Worm (Caenorhabditis elegans) whole organism, L4 larva: ENCODE results near the gene emre-1.

ENCODE experiments used
- F49E8.2 ChIP-seq: sonication (generic microtip); optimal IDR thresholded peaks from 2 replicates; lab custom pipeline; 2016; ENCODE audit warnings: missing compliant biosample characterization, mild to moderate bottlenecking, missing genetic modification characterization, borderline replicate concordance
- T20F7.1 ChIP-seq: fragments of 200-800 bp; sonication (Bioruptor generic); optimal IDR thresholded peaks from 2 replicates; lab custom pipeline; 2018; ENCODE audit warnings: mild to moderate bottlenecking, missing genetic modification characterization, missing compliant biosample characterization
- T26A8.4 ChIP-seq: fragments of 200-800 bp; sonication (Bioruptor generic); IDR thresholded peaks from 2 replicates; pipeline ENCODE4 v1.3.6; 2022; ENCODE audit warnings: missing genetic modification characterization, missing compliant biosample characterization
- aha-1 ChIP-seq: fragments of 150-350 bp; peaks from one replicate; lab custom pipeline; 2014; ENCODE audit warnings: missing biosample characterization, missing genetic modification characterization
- ceh-20 ChIP-seq: fragments of 200-800 bp; sonication (Bioruptor generic); IDR thresholded peaks from 2 replicates; pipeline ENCODE4 v1.3.6; 2022; ENCODE audit warnings: missing genetic modification reagents, missing genetic modification characterization, missing compliant biosample characterization
- ceh-32 ChIP-seq: sonication (generic microtip); optimal IDR thresholded peaks from 2 replicates; lab custom pipeline; 2016; ENCODE audit warnings: mild to moderate bottlenecking, missing genetic modification characterization, missing compliant biosample characterization; ENCODE audit not compliant: poor library complexity
- daf-19 ChIP-seq: fragments of 200-800 bp; sonication (Bioruptor generic); conservative IDR thresholded peaks from 2 replicates; pipeline ENCODE4 v1.3.6; 2022; ENCODE audit warnings: missing genetic modification characterization, missing compliant biosample characterization
- dmd-9 ChIP-seq: fragments of 200-800 bp; sonication (Bioruptor generic); IDR thresholded peaks from 2 replicates; pipeline ENCODE4 v1.3.6; 2022; ENCODE audit warnings: missing genetic modification reagents, missing genetic modification characterization, missing compliant biosample characterization
- fkh-10 ChIP-seq: fragments of 150-350 bp; optimal IDR thresholded peaks from 2 replicates; lab custom pipeline; 2014; ENCODE audit warnings: missing biosample characterization, missing genetic modification reagents, missing genetic modification characterization
- gei-8 ChIP-seq: fragments of 200-800 bp; sonication (Bioruptor generic); optimal IDR thresholded peaks from 2 replicates; lab custom pipeline; 2018; ENCODE audit warnings: mild to moderate bottlenecking, missing genetic modification characterization, missing compliant biosample characterization
- hmg-1.1 ChIP-seq: fragments of 200-800 bp; sonication (Bioruptor generic); IDR thresholded peaks from 2 replicates; pipeline ENCODE4 v1.3.6; 2022; ENCODE audit warnings: missing genetic modification reagents, missing genetic modification characterization, missing compliant biosample characterization
- lin-1 ChIP-seq: fragments of 200-800 bp; sonication (Bioruptor generic); IDR thresholded peaks from 2 replicates; pipeline ENCODE4 v1.3.6; 2022; ENCODE audit warnings: missing genetic modification reagents, missing genetic modification characterization, missing compliant biosample characterization
- lin-13 ChIP-seq: fragments of 150-350 bp; optimal IDR thresholded peaks from 2 replicates; lab custom pipeline; 2014; ENCODE audit warnings: missing biosample characterization, missing genetic modification reagents, missing genetic modification characterization
- lin-39 ChIP-seq: fragments of 150-350 bp; optimal IDR thresholded peaks from 2 replicates; lab custom pipeline; 2014; ENCODE audit warnings: missing biosample characterization, missing genetic modification reagents, missing genetic modification characterization
- lsy-2 ChIP-seq, 2 experiments: fragments of 150-350 bp in 1 of 2; sonication (generic microtip) in 1 of 2; optimal IDR thresholded peaks; 2 replicates each; lab custom pipeline; 2014 to 2017; ENCODE audit warnings: missing biosample characterization in 2 of 2, missing genetic modification characterization in 2 of 2
- madf-5 ChIP-seq, 2 experiments: fragments of 200-800 bp; sonication (Bioruptor generic); IDR thresholded peaks; 2 replicates each; pipeline ENCODE4 v1.3.6; 2022; ENCODE audit warnings: missing compliant biosample characterization in 2 of 2, missing genetic modification characterization in 2 of 2
- mdt-29 ChIP-seq: fragments of 200-800 bp; sonication (Bioruptor generic); IDR thresholded peaks from 2 replicates; pipeline ENCODE4 v1.3.6; 2022; ENCODE audit warnings: missing genetic modification reagents, missing genetic modification characterization, missing compliant biosample characterization
- mep-1 ChIP-seq: fragments of 150-350 bp; sonication (generic microtip); optimal IDR thresholded peaks from 3 replicates; lab custom pipeline; 2014; ENCODE audit warnings: missing biosample characterization, missing genetic modification characterization
- snpc-1.2 ChIP-seq: fragments of 200-800 bp; sonication (Bioruptor generic); IDR thresholded peaks from 2 replicates; pipeline ENCODE4 v1.3.6; 2022; ENCODE audit warnings: missing genetic modification reagents, missing genetic modification characterization, missing compliant biosample characterization
- unc-130 ChIP-seq: sonication (generic microtip); optimal IDR thresholded peaks from 2 replicates; lab custom pipeline; 2016; ENCODE audit warnings: missing genetic modification reagents, missing genetic modification characterization, missing compliant biosample characterization
- unc-62 ChIP-seq, 3 experiments: fragments of 150-350 bp in 1 of 3; sonication (generic microtip); optimal IDR thresholded peaks in 2 of 3; peaks in 1 of 3; 1 replicate in 1 of 3; 2 replicates in 2 of 3; lab custom pipeline; 2014 to 2017; ENCODE audit warnings: missing biosample characterization in 3 of 3, missing genetic modification characterization in 3 of 3, missing genetic modification reagents in 3 of 3, missing genotype in 1 of 3

Gene emre-1

DNA sequence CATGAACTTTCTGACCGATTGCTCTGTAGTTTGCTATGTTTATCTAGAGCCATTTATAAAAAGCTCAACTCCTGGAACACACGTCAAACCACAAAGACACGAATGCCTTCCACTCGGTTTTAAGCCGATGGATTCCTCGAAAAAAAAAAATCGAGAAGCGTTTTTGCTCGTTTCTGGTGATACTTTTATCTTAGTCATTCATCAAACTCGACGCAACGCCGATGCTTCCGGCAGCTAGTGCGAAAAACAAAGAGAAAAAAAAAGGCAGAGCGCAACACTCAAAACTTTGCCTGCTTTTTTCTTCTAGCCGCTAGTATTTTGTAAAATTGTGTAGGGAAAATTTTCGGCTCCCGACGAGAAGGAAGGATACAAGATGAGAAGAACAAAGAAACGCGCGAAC, 48.1 kb downstream of the emre-1 start:
- TF ChIP-seq lsy-2 (tag; optimal IDR thresholded peaks at IDR 0.05; lab: Kevin White, UChicago) (peak in 1 of 2 experiments; percentile 26), F49E8.2 (no peak), madf-5 (GFP tag; IDR thresholded peaks at IDR 0.05; lab: Robert Waterston, UW) (no peak), lin-39 (no peak), aha-1 (tag; lab: Kevin White, UChicago) (peak; percentile 50), unc-130 (GFP tag; lab: Kevin White, UChicago) (no peak), snpc-1.2 (GFP tag; lab: Robert Waterston, UW) (no peak), gei-8 (GFP tag; lab: Kevin White, UChicago) (no peak), ceh-20 (GFP tag; lab: Robert Waterston, UW) (peak; percentile 56; the same call in 1 of the 2 replicates), unc-62 (GFP tag; optimal IDR thresholded peaks at IDR 0.05 in 1 of 2; lab: Kevin White, UChicago) (peak in 1 of 2 experiments; percentile 93), unc-62 (tag; optimal IDR thresholded peaks at IDR 0.05; lab: Kevin White, UChicago) (no peak), mep-1 (tag; lab: Kevin White, UChicago) (peak; percentile 16), fkh-10 (GFP tag; lab: Kevin White, UChicago) (no peak), daf-19 (no peak)
- TF ChIP-seq, all 104 proteins: peak for 5

DNA sequence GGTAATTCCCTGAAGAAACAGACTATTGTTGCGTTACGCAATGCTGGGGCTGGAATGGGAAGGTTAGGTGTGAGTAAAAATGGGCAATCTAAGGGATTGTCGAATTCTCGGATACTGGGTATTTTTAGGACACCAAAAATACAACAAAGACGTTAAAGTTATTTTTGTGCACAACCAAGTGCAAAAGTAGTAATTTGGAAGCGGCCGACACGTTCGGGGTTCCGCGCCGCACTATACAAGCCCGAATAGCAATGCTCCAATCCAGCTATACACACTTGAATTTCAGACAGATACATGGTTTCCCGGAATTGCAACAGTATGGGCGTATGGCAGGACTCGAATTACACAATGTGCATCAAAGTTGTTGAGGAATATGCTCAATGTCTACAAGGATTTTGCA, 48.5 kb downstream of the emre-1 start:
- TF ChIP-seq T20F7.1 (GFP tag; lab: Kevin White, UChicago) (no peak), lin-13 (GFP tag; lab: Kevin White, UChicago) (no peak), dmd-9 (no peak), hmg-1.1 (GFP tag; lab: Robert Waterston, UW) (no peak), ceh-32 (tag; lab: Kevin White, UChicago) (no peak), lin-39 (no peak), lin-1 (GFP tag; lab: Robert Waterston, UW) (no peak), T26A8.4 (GFP tag; lab: Robert Waterston, UW) (no peak), mdt-29 (GFP tag; lab: Robert Waterston, UW) (no peak)
